Worm (Caenorhabditis elegans) whole organism, late embryonic: Measurements from ENCODE around the gene zyg-9.

ENCODE experiments used
- Y22D7AL.16 ChIP-seq: sonication (generic microtip); optimal IDR thresholded peaks from 2 replicates; lab custom pipeline; 2016; ENCODE audit warnings: missing genetic modification characterization, missing compliant biosample characterization
- ceh-18 ChIP-seq: sonication (generic microtip); optimal IDR thresholded peaks from 2 replicates; lab custom pipeline; 2016; ENCODE audit warnings: missing genetic modification characterization, missing compliant biosample characterization
- ceh-2 ChIP-seq: sonication (generic microtip); optimal IDR thresholded peaks from 2 replicates; lab custom pipeline; 2016; ENCODE audit warnings: missing genotype, missing genetic modification characterization, missing compliant biosample characterization
- ceh-24 ChIP-seq: sonication (generic microtip); optimal IDR thresholded peaks from 2 replicates; lab custom pipeline; 2016; ENCODE audit warnings: mild to moderate bottlenecking, missing genetic modification characterization, missing compliant biosample characterization
- ceh-31 ChIP-seq: sonication (generic microtip); optimal IDR thresholded peaks from 2 replicates; lab custom pipeline; 2016; ENCODE audit warnings: missing genetic modification characterization, missing compliant biosample characterization
- ceh-34 ChIP-seq: sonication (generic microtip); optimal IDR thresholded peaks from 2 replicates; lab custom pipeline; 2016; ENCODE audit warnings: mild to moderate bottlenecking, missing genetic modification characterization, missing compliant biosample characterization
- che-1 ChIP-seq: sonication (generic microtip); optimal IDR thresholded peaks from 2 replicates; lab custom pipeline; 2016; ENCODE audit warnings: mild to moderate bottlenecking, missing genetic modification characterization, missing compliant biosample characterization
- dmd-4 ChIP-seq: sonication (generic microtip); optimal IDR thresholded peaks from 2 replicates; lab custom pipeline; 2016; ENCODE audit warnings: borderline replicate concordance, missing genetic modification characterization, missing compliant biosample characterization
- dve-1 ChIP-seq: sonication (generic microtip); optimal IDR thresholded peaks from 2 replicates; lab custom pipeline; 2017; ENCODE audit warnings: antibody characterized with exemption, mild to moderate bottlenecking, missing genetic modification characterization, missing compliant biosample characterization
- elt-2 ChIP-seq: sonication (generic microtip); optimal IDR thresholded peaks from 2 replicates; lab custom pipeline; 2016; ENCODE audit warnings: missing genetic modification reagents, missing genetic modification characterization, missing compliant biosample characterization
- elt-4 ChIP-seq: sonication (generic microtip); optimal IDR thresholded peaks from 2 replicates; lab custom pipeline; 2016; ENCODE audit warnings: missing genetic modification characterization, missing compliant biosample characterization
- fkh-6 ChIP-seq: sonication (generic microtip); optimal IDR thresholded peaks from 2 replicates; lab custom pipeline; 2016; ENCODE audit warnings: missing genetic modification characterization, missing compliant biosample characterization
- hlh-13 ChIP-seq: fragments of 200-800 bp; sonication (Bioruptor generic); optimal IDR thresholded peaks from 2 replicates; lab custom pipeline; 2018; ENCODE audit warnings: mild to moderate bottlenecking, missing genetic modification characterization, missing compliant biosample characterization
- hlh-15 ChIP-seq: sonication (generic microtip); optimal IDR thresholded peaks from 2 replicates; lab custom pipeline; 2016; ENCODE audit warnings: missing genetic modification characterization, missing compliant biosample characterization
- hlh-6 ChIP-seq: sonication (generic microtip); optimal IDR thresholded peaks from 2 replicates; lab custom pipeline; 2016; ENCODE audit warnings: missing genotype, missing genetic modification characterization, missing compliant biosample characterization
- hlh-8 ChIP-seq: sonication (generic microtip); optimal IDR thresholded peaks from 2 replicates; lab custom pipeline; 2016; ENCODE audit warnings: missing genotype, missing genetic modification characterization, missing compliant biosample characterization
- madf-2 ChIP-seq: sonication (generic microtip); optimal IDR thresholded peaks from 2 replicates; lab custom pipeline; 2017; ENCODE audit warnings: missing genetic modification characterization, missing compliant biosample characterization
- nfya-1 ChIP-seq: sonication (generic microtip); optimal IDR thresholded peaks from 2 replicates; lab custom pipeline; 2017; ENCODE audit warnings: missing genetic modification characterization, mild to moderate bottlenecking, missing compliant biosample characterization, antibody characterized with exemption, moderate library complexity
- npax-4 ChIP-seq: sonication (generic microtip); optimal IDR thresholded peaks from 2 replicates; lab custom pipeline; 2016; ENCODE audit warnings: missing genetic modification characterization, missing compliant biosample characterization
- odd-2 ChIP-seq: sonication (generic microtip); optimal IDR thresholded peaks from 2 replicates; lab custom pipeline; 2017; ENCODE audit warnings: antibody characterized with exemption, mild to moderate bottlenecking, missing genetic modification characterization, missing compliant biosample characterization
- pag-3 ChIP-seq: sonication (generic microtip); optimal IDR thresholded peaks from 2 replicates; lab custom pipeline; 2016; ENCODE audit warnings: missing compliant biosample characterization, missing genetic modification characterization, borderline replicate concordance
- pax-1 ChIP-seq: fragments of 150-350 bp; optimal IDR thresholded peaks from 2 replicates; lab custom pipeline; 2014; ENCODE audit warnings: missing biosample characterization, missing genetic modification characterization
- pha-2 ChIP-seq: sonication (generic microtip); optimal IDR thresholded peaks from 2 replicates; lab custom pipeline; 2017; ENCODE audit warnings: mild to moderate bottlenecking, missing genetic modification characterization, missing compliant biosample characterization
- pha-4 ChIP-seq: fragments of 150-350 bp; optimal IDR thresholded peaks from 2 replicates; lab custom pipeline; 2018; ENCODE audit warnings: missing biosample characterization, missing genetic modification reagents, missing genetic modification characterization
- ref-2 ChIP-seq: sonication (generic microtip); optimal IDR thresholded peaks from 2 replicates; lab custom pipeline; 2016; ENCODE audit warnings: missing genetic modification characterization, missing compliant biosample characterization
- rnt-1 ChIP-seq: sonication (generic microtip); optimal IDR thresholded peaks from 2 replicates; lab custom pipeline; 2016; ENCODE audit warnings: missing genetic modification characterization, missing compliant biosample characterization
- sdc-2 ChIP-seq: sonication (generic microtip); optimal IDR thresholded peaks from 2 replicates; lab custom pipeline; 2016; ENCODE audit warnings: missing genotype, missing genetic modification characterization, missing compliant biosample characterization
- sox-4 ChIP-seq: sonication (generic microtip); optimal IDR thresholded peaks from 2 replicates; lab custom pipeline; 2017; ENCODE audit warnings: mild to moderate bottlenecking, missing genetic modification characterization, inconsistent platforms, missing compliant biosample characterization
- syd-9 ChIP-seq: sonication (generic microtip); optimal IDR thresholded peaks from 2 replicates; lab custom pipeline; 2016; ENCODE audit warnings: mild to moderate bottlenecking, missing genetic modification characterization, moderate library complexity, missing compliant biosample characterization
- tbx-2 ChIP-seq: sonication (generic microtip); optimal IDR thresholded peaks from 2 replicates; lab custom pipeline; 2016; ENCODE audit warnings: missing genetic modification characterization, missing compliant biosample characterization
- ttx-3 ChIP-seq: sonication (generic microtip); optimal IDR thresholded peaks from 2 replicates; lab custom pipeline; 2016; ENCODE audit warnings: missing genetic modification reagents, missing genetic modification characterization, missing compliant biosample characterization
- unc-55 ChIP-seq: sonication (generic microtip); optimal IDR thresholded peaks from 2 replicates; lab custom pipeline; 2017; ENCODE audit warnings: missing biosample characterization, missing genetic modification reagents, missing genetic modification characterization
- ztf-16 ChIP-seq: sonication (generic microtip); optimal IDR thresholded peaks from 2 replicates; lab custom pipeline; 2017; ENCODE audit warnings: missing genetic modification characterization, missing compliant biosample characterization

Gene zyg-9

DNA sequence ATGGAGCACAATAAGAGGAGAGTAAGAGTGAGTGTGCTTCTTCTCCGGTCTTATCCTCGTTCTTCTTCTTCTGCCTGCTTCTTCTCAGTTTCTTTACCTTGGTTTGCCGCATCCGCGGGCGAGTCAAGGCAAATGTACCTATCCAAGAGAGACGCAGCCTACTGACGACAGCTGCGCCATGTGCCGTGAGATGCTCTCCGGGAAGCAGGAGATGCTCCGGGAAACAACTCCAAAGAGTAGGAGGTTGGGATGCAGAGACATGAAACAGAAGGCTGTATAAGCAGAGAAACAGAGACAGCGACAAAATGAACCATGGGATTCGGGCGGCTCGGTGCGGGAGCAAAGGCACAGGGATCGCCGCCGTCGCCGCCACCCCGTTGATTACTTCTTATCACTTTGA is 41.4 kb downstream of the zyg-9 start:
- TF ChIP-seq rnt-1 (tag; lab: Kevin White, UChicago) (peak; percentile 63), unc-55 (GFP tag; lab: Kevin White, UChicago) (peak; percentile 34), npax-4 (tag; lab: Kevin White, UChicago) (no peak), fkh-6 (no peak), madf-2 (tag; lab: Kevin White, UChicago) (no peak), ceh-34 (peak; percentile 54), hlh-8 (tag; lab: Kevin White, UChicago) (peak; percentile 64), hlh-15 (tag; lab: Kevin White, UChicago) (no peak), syd-9 (tag; lab: Kevin White, UChicago) (peak; percentile 21), sdc-2 (tag; lab: Kevin White, UChicago) (peak; percentile 15), tbx-2 (peak; percentile 46), ceh-31 (tag; lab: Kevin White, UChicago) (peak; percentile 8), hlh-6 (tag; lab: Kevin White, UChicago) (no peak), ceh-24 (tag; lab: Kevin White, UChicago) (no peak), ceh-18 (tag; lab: Kevin White, UChicago) (peak; percentile 88), ceh-2 (tag; lab: Kevin White, UChicago) (peak; percentile 2), nfya-1 (peak; percentile 36)

DNA sequence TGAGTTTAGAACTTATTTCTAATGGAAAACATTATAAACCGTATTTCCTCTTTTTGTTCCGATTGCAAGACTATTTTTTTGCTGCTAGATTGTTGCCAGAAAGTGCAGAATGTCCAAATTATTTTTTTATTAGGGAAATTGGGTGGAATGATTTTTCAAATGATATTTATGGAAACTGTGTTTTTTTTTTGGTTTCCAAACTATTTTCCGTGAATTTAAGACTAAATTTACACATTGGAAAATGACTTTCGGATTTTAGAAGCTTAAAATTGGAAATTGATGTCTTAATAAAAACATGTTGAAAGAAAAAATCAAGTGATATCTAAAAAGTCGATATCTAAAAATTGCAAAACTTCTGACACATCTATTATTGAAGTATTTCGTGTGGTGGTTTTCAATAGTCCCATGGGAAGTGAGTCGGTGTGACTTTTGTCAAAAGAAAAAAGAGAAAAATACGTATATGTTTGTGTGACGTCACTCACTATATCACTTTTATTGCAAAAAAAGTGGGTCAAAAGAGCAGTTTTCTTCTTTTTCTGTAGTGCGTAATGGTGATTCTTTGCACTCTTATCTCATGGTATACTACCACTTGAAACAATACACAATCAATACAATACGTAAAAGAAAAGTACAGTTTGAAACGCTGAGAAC is 46.6 kb downstream of the zyg-9 start:
- TF ChIP-seq hlh-13 (GFP tag; lab: Kevin White, UChicago) (no peak), sdc-2 (tag; lab: Kevin White, UChicago) (no peak), npax-4 (tag; lab: Kevin White, UChicago) (no peak), pag-3 (tag; lab: Kevin White, UChicago) (no peak), madf-2 (tag; lab: Kevin White, UChicago) (no peak), nfya-1 (no peak), odd-2 (tag; lab: Kevin White, UChicago) (no peak), ttx-3 (tag; lab: Kevin White, UChicago) (no peak), pha-4 (tag; lab: Kevin White, UChicago) (no peak), che-1 (tag; lab: Kevin White, UChicago) (no peak), ztf-16 (tag; lab: Kevin White, UChicago) (no peak), pha-2 (tag; lab: Kevin White, UChicago) (no peak), fkh-6 (no peak), dmd-4 (no peak), elt-4 (tag; lab: Kevin White, UChicago) (no peak), Y22D7AL.16 (no peak)

DNA sequence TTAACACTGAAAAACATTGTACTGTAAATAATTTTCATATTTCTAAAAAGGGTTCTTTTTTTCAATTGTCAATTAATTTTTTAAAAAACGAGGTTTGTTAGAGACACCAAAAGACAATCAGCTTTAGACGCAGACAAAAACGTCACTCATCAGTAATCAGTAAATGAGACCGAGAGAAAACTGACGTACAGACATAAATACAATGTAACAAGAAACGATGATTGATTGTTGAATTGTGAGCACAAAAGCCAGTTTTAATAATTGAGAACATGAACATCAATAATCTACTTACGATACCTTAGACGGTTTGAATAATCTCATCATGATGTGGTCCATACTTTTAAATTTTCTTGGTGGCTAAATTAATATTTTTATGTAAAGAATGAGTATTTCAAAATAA is 49.1 kb downstream of the zyg-9 start:
- TF ChIP-seq ceh-31 (tag; lab: Kevin White, UChicago) (no peak), hlh-15 (tag; lab: Kevin White, UChicago) (no peak), unc-55 (GFP tag; lab: Kevin White, UChicago) (no peak), sox-4 (tag; lab: Kevin White, UChicago) (no peak), dve-1 (tag; lab: Kevin White, UChicago) (no peak), ref-2 (no peak), elt-2 (no peak), nfya-1 (no peak)

DNA sequence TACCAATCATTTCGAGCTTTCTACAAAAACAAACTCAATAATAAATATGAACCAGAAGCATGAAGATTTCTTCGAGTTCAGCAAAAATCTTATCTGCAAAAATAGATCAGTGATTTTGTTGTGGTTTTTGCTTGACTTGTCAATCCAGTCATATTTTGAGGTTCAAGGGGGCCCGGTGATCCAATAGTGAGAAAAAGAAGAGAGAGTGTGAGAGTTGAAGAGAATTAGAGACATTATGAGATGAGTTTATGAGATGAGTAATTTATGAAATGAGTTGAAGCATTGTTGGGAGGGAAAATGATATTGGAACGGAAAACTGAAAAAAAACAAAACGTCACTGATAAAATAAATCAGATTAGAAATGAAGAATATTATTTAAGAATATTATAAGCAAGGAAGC is 51.3 kb downstream of the zyg-9 start, which contains the start of gene T13H5.1:
TSS of gene T13H5.1 (minus strand) at position 101 of the 400 bp plus-strand sequence.
- no peak for TF ChIP-seq pax-1
- TF ChIP-seq madf-2 (tag; lab: Kevin White, UChicago), result no peak
